Fruit fly (Drosophila melanogaster): ENCODE results near the gene CG17186.

Gene CG17186

DNA sequence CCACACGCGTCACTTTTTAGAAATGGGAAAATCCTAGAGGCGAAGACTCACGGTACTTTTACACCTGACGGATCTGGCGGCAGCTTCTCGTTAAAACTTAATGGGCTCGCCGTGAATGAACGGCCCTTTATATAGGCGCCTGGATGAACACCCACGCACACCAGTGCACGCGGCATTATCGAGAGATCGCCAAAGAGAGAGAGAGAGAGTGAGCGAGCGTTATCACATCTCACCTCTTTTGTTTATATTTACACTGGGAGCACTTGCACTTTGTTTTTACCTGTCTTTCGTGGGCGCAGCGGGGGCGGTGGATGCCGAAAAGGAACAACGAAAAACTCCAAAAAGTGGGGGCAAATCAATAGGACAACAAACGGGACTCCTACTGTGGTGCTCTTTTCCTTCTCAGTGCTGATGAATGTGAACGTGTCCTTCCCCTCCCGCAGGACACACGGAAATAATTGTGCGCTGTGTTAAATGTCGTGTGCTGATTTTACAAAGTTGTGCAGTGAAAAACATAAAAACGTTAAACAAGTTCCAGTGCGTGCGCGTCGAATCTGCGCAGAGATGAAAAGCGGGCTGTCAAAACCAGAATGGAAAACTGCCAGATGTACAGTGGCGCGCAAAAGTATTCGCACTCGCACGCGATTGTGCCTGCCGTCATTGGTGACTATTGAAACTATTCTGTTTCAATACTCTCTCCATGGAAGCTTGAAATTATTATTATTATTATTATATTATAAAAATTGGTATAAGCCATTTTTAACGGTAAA is 2.0 kb downstream of the CG17186 start, which contains the start of gene Mrp5 (continued):
- peak; percentile 14 for TF ChIP-seq CG10654 (GFP tag; optimal IDR thresholded peaks at IDR 0.05)
- TF ChIP-seq lab (GFP tag; optimal IDR thresholded peaks at IDR 0.05) = peak; percentile 36
- no peak for TF ChIP-seq CG17912 (GFP tag; optimal IDR thresholded peaks at IDR 0.05)
- TF ChIP-seq CG8388 (GFP tag; optimal IDR thresholded peaks at IDR 0.05) = peak; percentile 98
- TF ChIP-seq slbo (GFP tag; IDR thresholded peaks at IDR 0.05) = peak; percentile 80
- no peak for TF ChIP-seq oc (tag; optimal IDR thresholded peaks at IDR 0.05)
- peak; percentile 66 for TF ChIP-seq sisA (GFP tag; IDR thresholded peaks at IDR 0.05)
- no peak for TF ChIP-seq Asciz (GFP tag; optimal IDR thresholded peaks at IDR 0.05)
- no peak for TF ChIP-seq sqz (GFP tag; optimal IDR thresholded peaks at IDR 0.05)
- TF ChIP-seq h (optimal IDR thresholded peaks at IDR 0.05) = no peak
- TF ChIP-seq HLH54F (GFP tag; optimal IDR thresholded peaks at IDR 0.05) = no peak
- no peak for TF ChIP-seq bab2 (GFP tag; optimal IDR thresholded peaks at IDR 0.05)
- TF ChIP-seq Bdp1 (GFP tag; optimal IDR thresholded peaks at IDR 0.05) = no peak
- TF ChIP-seq CG12104 (GFP tag; optimal IDR thresholded peaks at IDR 0.05) = no peak
- TF ChIP-seq CTCF (GFP tag; optimal IDR thresholded peaks at IDR 0.05) = no peak
- TF ChIP-seq pan (optimal IDR thresholded peaks at IDR 0.05) = no peak
- peak in 1 of 2 experiments; percentile 62 for TF ChIP-seq pan (GFP tag; optimal IDR thresholded peaks at IDR 0.05 in 1 of 2, IDR thresholded peaks at IDR 0.05 in 1 of 2)
- peak; percentile 59 for TF ChIP-seq Meics (GFP tag; optimal IDR thresholded peaks at IDR 0.05)
- TF ChIP-seq gfzf (GFP tag; optimal IDR thresholded peaks at IDR 0.05) = no peak
- no peak for TF ChIP-seq CHES-1-like (GFP tag; optimal IDR thresholded peaks at IDR 0.05)
- TF ChIP-seq CG18011 (GFP tag; optimal IDR thresholded peaks at IDR 0.05) = no peak
- TF ChIP-seq da (GFP tag; optimal IDR thresholded peaks at IDR 0.05) = no peak
- no peak for TF ChIP-seq gcm2 (GFP tag; optimal IDR thresholded peaks at IDR 0.05)
- TF ChIP-seq B-H1 (GFP tag; IDR thresholded peaks at IDR 0.05) = peak; percentile 40; the same call in 2 of the 3 replicates
- no peak for TF ChIP-seq inv (GFP tag; IDR thresholded peaks at IDR 0.05; ENCODE audit: partially characterized antibody)
- no peak for TF ChIP-seq Elba2 (GFP tag; optimal IDR thresholded peaks at IDR 0.05)
- no peak for TF ChIP-seq CG1603 (tag; optimal IDR thresholded peaks at IDR 0.05)
- TF ChIP-seq fd3F (GFP tag; optimal IDR thresholded peaks at IDR 0.05) = peak; percentile 9
- no peak for TF ChIP-seq CG3407 (GFP tag; optimal IDR thresholded peaks at IDR 0.05)
- peak; percentile 15 for TF ChIP-seq Fer3 (tag; optimal IDR thresholded peaks at IDR 0.05)
- TF ChIP-seq CG17361 (GFP tag; IDR thresholded peaks at IDR 0.05) = peak; percentile 40; the same call in 1 of the 3 replicates
- no peak for TF ChIP-seq GATAe (GFP tag; conservative IDR thresholded peaks at IDR 0.05)
- TF ChIP-seq CG6272 (GFP tag; IDR thresholded peaks at IDR 0.05) = no peak
- peak; percentile 77 for TF ChIP-seq Rfx (GFP tag; IDR thresholded peaks at IDR 0.05)
- TF ChIP-seq CG7963 (GFP tag; IDR thresholded peaks at IDR 0.05; ENCODE audit: partially characterized antibody) = no peak
- TF ChIP-seq CG12236 (GFP tag; optimal IDR thresholded peaks at IDR 0.05) = no peak
- no peak for TF ChIP-seq CG3163 (GFP tag; optimal IDR thresholded peaks at IDR 0.05)
- no peak for TF ChIP-seq CG11504 (tag; optimal IDR thresholded peaks at IDR 0.05)
- no peak for TF ChIP-seq HmgZ (tag; optimal IDR thresholded peaks at IDR 0.05)
- TF ChIP-seq HLH4C (GFP tag; IDR thresholded peaks at IDR 0.05; ENCODE audit: partially characterized antibody) = 0 out of 3 replicates have a peak, but pooled peaks have one; percentile 46
- TF ChIP-seq pzg (GFP tag; optimal IDR thresholded peaks at IDR 0.05) = peak; percentile 8
- TF ChIP-seq Nf-YC (tag; optimal IDR thresholded peaks at IDR 0.05) = no peak
- TF ChIP-seq MBD-R2 (GFP tag; IDR thresholded peaks at IDR 0.05) = no peak; the same call in 1 of the 2 replicates
- TF ChIP-seq sob (GFP tag; IDR thresholded peaks at IDR 0.05) = peak; percentile 63
- peak; percentile 19 for TF ChIP-seq Dek (tag; optimal IDR thresholded peaks at IDR 0.05)
- TF ChIP-seq HLHmδ (GFP tag; optimal IDR thresholded peaks at IDR 0.05) = peak; percentile 77
- peak; percentile 6 for TF ChIP-seq NK7.1 (GFP tag; optimal IDR thresholded peaks at IDR 0.05)
- peak; percentile 11 for TF ChIP-seq Fer1 (GFP tag; optimal IDR thresholded peaks at IDR 0.05)
- no peak for TF ChIP-seq fu2 (GFP tag; optimal IDR thresholded peaks at IDR 0.05)
- no peak for TF ChIP-seq jigr1 (GFP tag; IDR thresholded peaks at IDR 0.05)

All from whole organism, embryonic.